Worm (Caenorhabditis elegans) whole organism, early embryonic: ENCODE data around the gene csc-1.

Experiments used
- ama-1 ChIP-seq: fragments of 150-350 bp; optimal IDR thresholded peaks from 2 replicates; lab custom pipeline; 2014
- ceh-13 ChIP-seq: fragments of 200-800 bp; sonication (Bioruptor generic); optimal IDR thresholded peaks from 2 replicates; lab custom pipeline; 2018; ENCODE audit warnings: mild to moderate bottlenecking, missing genetic modification characterization, missing compliant biosample characterization
- ceh-36 ChIP-seq: sonication (generic microtip); optimal IDR thresholded peaks from 2 replicates; lab custom pipeline; 2016; ENCODE audit warnings: missing genetic modification characterization, inconsistent platforms, missing compliant biosample characterization
- ets-7 ChIP-seq: sonication (generic microtip); optimal IDR thresholded peaks from 2 replicates; lab custom pipeline; 2016; ENCODE audit warnings: missing genotype, missing genetic modification characterization, missing compliant biosample characterization
- flt-1 ChIP-seq: fragments of 200-800 bp; sonication (Bioruptor generic); IDR thresholded peaks from 2 replicates; pipeline ENCODE4 v1.3.6; 2022; ENCODE audit warnings: missing genetic modification characterization, missing compliant biosample characterization
- hmbx-1 ChIP-seq: sonication (generic microtip); optimal IDR thresholded peaks from 2 replicates; lab custom pipeline; 2016; ENCODE audit warnings: mild to moderate bottlenecking, missing genetic modification characterization, missing compliant biosample characterization
- hnd-1 ChIP-seq: sonication (generic microtip); optimal IDR thresholded peaks from 2 replicates; lab custom pipeline; 2016; ENCODE audit warnings: missing genetic modification characterization, missing compliant biosample characterization
- scrt-1 ChIP-seq: fragments of 200-800 bp; sonication (Bioruptor generic); IDR thresholded peaks from 2 replicates; pipeline ENCODE4 v1.3.6; 2022; ENCODE audit warnings: missing genetic modification characterization, missing compliant biosample characterization
- sea-1 ChIP-seq: fragments of 200-800 bp; sonication (Bioruptor generic); conservative IDR thresholded peaks from 2 replicates; pipeline ENCODE4 v1.3.6; 2022; ENCODE audit warnings: missing genetic modification characterization, missing compliant biosample characterization
- tbx-11 ChIP-seq: fragments of 200-800 bp; sonication (Bioruptor generic); IDR thresholded peaks from 2 replicates; pipeline ENCODE4 v1.3.6; 2022; ENCODE audit warnings: missing genetic modification characterization, missing compliant biosample characterization

DNA sequence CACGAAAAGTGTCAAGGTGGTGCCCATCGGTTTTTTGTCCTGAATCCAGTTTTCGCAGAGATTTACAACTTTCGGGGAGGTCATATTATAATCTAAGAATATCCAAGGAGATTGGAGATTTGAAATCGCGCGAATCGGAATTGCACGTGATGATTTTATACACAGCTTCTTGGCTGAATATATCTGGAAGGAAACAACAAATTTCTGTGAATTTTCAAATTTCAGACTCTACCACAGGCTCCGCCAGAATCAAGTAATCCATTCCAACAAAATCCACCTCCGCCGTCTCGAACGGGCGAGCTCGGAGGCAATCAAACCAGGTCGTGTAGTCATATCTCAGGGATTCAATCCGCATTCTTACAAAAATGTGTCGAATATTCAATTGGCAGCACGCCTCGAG lies 1.5 kb upstream of the csc-1 start:
- TF ChIP-seq ama-1 (lab: Kevin White, UChicago): no peak
- TF ChIP-seq ets-7 (tag; lab: Kevin White, UChicago): no peak
- TF ChIP-seq sea-1: no peak
- TF ChIP-seq ceh-13: no peak
- TF ChIP-seq hmbx-1 (tag; lab: Kevin White, UChicago): no peak
- no peak for TF ChIP-seq flt-1 (GFP tag; lab: Robert Waterston, UW)
- no peak for TF ChIP-seq scrt-1
- no peak for TF ChIP-seq hnd-1 (tag; lab: Kevin White, UChicago)
- TF ChIP-seq ceh-36: no peak
- TF ChIP-seq tbx-11 (GFP tag; lab: Robert Waterston, UW): no peak
